Worm (Caenorhabditis elegans) whole organism, late embryonic: Measurements from ENCODE around the gene taf-8.

Experiments used
- Y22D7AL.16 ChIP-seq: sonication (generic microtip); optimal IDR thresholded peaks from 2 replicates; lab custom pipeline; 2016; ENCODE audit warnings: missing genetic modification characterization, missing compliant biosample characterization
- ceh-31 ChIP-seq: sonication (generic microtip); optimal IDR thresholded peaks from 2 replicates; lab custom pipeline; 2016; ENCODE audit warnings: missing genetic modification characterization, missing compliant biosample characterization
- ceh-48 ChIP-seq: sonication (generic microtip); optimal IDR thresholded peaks from 2 replicates; lab custom pipeline; 2016; ENCODE audit warnings: missing genetic modification characterization, inconsistent platforms, missing compliant biosample characterization
- elt-2 ChIP-seq: sonication (generic microtip); optimal IDR thresholded peaks from 2 replicates; lab custom pipeline; 2016; ENCODE audit warnings: missing genetic modification reagents, missing genetic modification characterization, missing compliant biosample characterization
- gmeb-2 ChIP-seq: sonication (generic microtip); optimal IDR thresholded peaks from 2 replicates; lab custom pipeline; 2016; ENCODE audit warnings: missing genetic modification characterization, inconsistent platforms, missing compliant biosample characterization
- hlh-30 ChIP-seq: sonication (generic microtip); optimal IDR thresholded peaks from 2 replicates; lab custom pipeline; 2017; ENCODE audit warnings: antibody characterized with exemption, missing genetic modification characterization, missing compliant biosample characterization; ENCODE audit not compliant: insufficient read depth
- pha-4 ChIP-seq: fragments of 150-350 bp; optimal IDR thresholded peaks from 2 replicates; lab custom pipeline; 2018; ENCODE audit warnings: missing biosample characterization, missing genetic modification reagents, missing genetic modification characterization
- pros-1 ChIP-seq: fragments of 150-350 bp; optimal IDR thresholded peaks from 2 replicates; lab custom pipeline; 2014; ENCODE audit warnings: missing biosample characterization, missing genetic modification reagents, missing genetic modification characterization
- tbx-7 ChIP-seq: sonication (generic microtip); optimal IDR thresholded peaks from 2 replicates; lab custom pipeline; 2016; ENCODE audit warnings: missing genotype, missing genetic modification characterization, missing compliant biosample characterization
- unc-42 ChIP-seq: sonication (generic microtip); optimal IDR thresholded peaks from 2 replicates; lab custom pipeline; 2016; ENCODE audit warnings: missing genotype, missing genetic modification characterization, missing compliant biosample characterization
- ztf-16 ChIP-seq: sonication (generic microtip); optimal IDR thresholded peaks from 2 replicates; lab custom pipeline; 2017; ENCODE audit warnings: missing genetic modification characterization, missing compliant biosample characterization

- TF ChIP-seq pros-1 (tag; lab: Kevin White, UChicago) (no peak), pha-4 (tag; lab: Kevin White, UChicago) (no peak), tbx-7 (no peak), gmeb-2 (tag; lab: Kevin White, UChicago) (no peak), hlh-30 (tag; lab: Kevin White, UChicago) (no peak), ceh-31 (no peak), ztf-16 (tag; lab: Kevin White, UChicago) (no peak), ceh-48 (tag; lab: Kevin White, UChicago) (no peak), unc-42 (tag; lab: Kevin White, UChicago) (no peak), elt-2 (tag; lab: Kevin White, UChicago) (no peak), Y22D7AL.16 (tag; lab: Kevin White, UChicago) (no peak)
Observed at ce11 chrII:9667382-9667781, 1.7 kb upstream of the taf-8 start, which contains the start of gene ZK1320.11.
